Fruit fly (Drosophila melanogaster) whole organism, adult: Measurements from ENCODE around the gene GATAe.

Experiments used
- CG11617 ChIP-seq: fragments of 200-800 bp; sonication (Bioruptor generic); optimal IDR thresholded peaks from 2 replicates; lab custom pipeline; 2017; ENCODE audit warnings: mild to moderate bottlenecking, missing biosample characterization, missing genetic modification reagents, missing genetic modification characterization
- CG1620 ChIP-seq: fragments of 200-800 bp; sonication (Bioruptor generic); optimal IDR thresholded peaks from 2 replicates; lab custom pipeline; 2016; ENCODE audit warnings: missing biosample characterization, missing genetic modification characterization
- CG5204 ChIP-seq: fragments of 200-800 bp; sonication (Bioruptor generic); optimal IDR thresholded peaks from 2 replicates; lab custom pipeline; 2016; ENCODE audit warnings: missing biosample characterization, missing genetic modification characterization
- CG7045 ChIP-seq: fragments of 200-800 bp; sonication (Bioruptor generic); optimal IDR thresholded peaks from 2 replicates; lab custom pipeline; 2017; ENCODE audit warnings: missing biosample characterization, mild to moderate bottlenecking, missing genetic modification characterization
- CG7101 ChIP-seq: fragments of 200-800 bp; sonication (Bioruptor generic); optimal IDR thresholded peaks from 2 replicates; lab custom pipeline; 2018; ENCODE audit warnings: missing biosample characterization, mild to moderate bottlenecking, missing genetic modification characterization, moderate library complexity
- cnc ChIP-seq, 2 experiments: fragments of >200 bp; optimal IDR thresholded peaks; 2 replicates each; lab custom pipeline; 2017
- pad ChIP-seq: fragments of 200-800 bp; sonication (Bioruptor generic); optimal IDR thresholded peaks from 3 replicates; lab custom pipeline; 2017; ENCODE audit warnings: missing biosample characterization, missing genetic modification characterization, mild to moderate bottlenecking, moderate library complexity, missing genetic modification reagents
- toe ChIP-seq: fragments of 200-800 bp; sonication (Bioruptor generic); optimal IDR thresholded peaks from 2 replicates; lab custom pipeline; 2016; ENCODE audit warnings: missing biosample characterization, missing genetic modification characterization

- TF ChIP-seq cnc (optimal IDR thresholded peaks at IDR 0.05; lab: Kevin White, UChicago), result peak in 1 of 2 experiments; percentile 57
- TF ChIP-seq CG7045 (GFP tag; lab: Kevin White, UChicago), result peak; percentile 31
- TF ChIP-seq CG1620, result no peak
- no peak for TF ChIP-seq pad (GFP tag; lab: Kevin White, UChicago)
- peak; percentile 33 for TF ChIP-seq CG11617 (GFP tag; lab: Kevin White, UChicago)
- TF ChIP-seq CG5204 (GFP tag; lab: Kevin White, UChicago), result no peak
- TF ChIP-seq CG7101, result peak; percentile 55
- no peak for TF ChIP-seq toe (GFP tag; lab: Kevin White, UChicago)
These were observed 24.3 kb upstream of the GATAe start for dm6 chr3R:15984483-15985118.
